Worm (Caenorhabditis elegans) whole organism, late embryonic: ENCODE results near the gene F54D5.3.

Experiments used
- fkh-10 ChIP-seq: fragments of 150-350 bp; optimal IDR thresholded peaks from 2 replicates; lab custom pipeline; 2014; ENCODE audit warnings: missing biosample characterization, missing genetic modification reagents, missing genetic modification characterization
- lin-11 ChIP-seq: fragments of 200-800 bp; sonication (Bioruptor generic); optimal IDR thresholded peaks from 2 replicates; lab custom pipeline; 2018; ENCODE audit warnings: mild to moderate bottlenecking, missing genetic modification characterization, missing compliant biosample characterization
- madf-2 ChIP-seq: sonication (generic microtip); optimal IDR thresholded peaks from 2 replicates; lab custom pipeline; 2017; ENCODE audit warnings: missing genetic modification characterization, missing compliant biosample characterization
- sox-2 ChIP-seq: fragments of 200-800 bp; sonication (Bioruptor generic); IDR thresholded peaks from 2 replicates; pipeline ENCODE4 v1.3.6; 2022; ENCODE audit warnings: missing genetic modification reagents, missing genetic modification characterization, missing compliant biosample characterization
- syd-9 ChIP-seq: sonication (generic microtip); optimal IDR thresholded peaks from 2 replicates; lab custom pipeline; 2016; ENCODE audit warnings: mild to moderate bottlenecking, missing genetic modification characterization, moderate library complexity, missing compliant biosample characterization
- unc-3 ChIP-seq, 2 experiments: fragments of 200-800 bp in 1 of 2; sonication (Bioruptor generic) in 1 of 2; sonication (generic microtip) in 1 of 2; conservative IDR thresholded peaks in 1 of 2; optimal IDR thresholded peaks in 1 of 2; 2 replicates each; pipeline versions ENCODE4 v1.3.6 to Lab custom; 2016 to 2022; ENCODE audit warnings: missing compliant biosample characterization in 2 of 2, missing genetic modification characterization in 2 of 2, missing genetic modification reagents in 1 of 2
- unc-86 ChIP-seq: sonication (generic microtip); optimal IDR thresholded peaks from 2 replicates; lab custom pipeline; 2016; ENCODE audit warnings: missing genetic modification characterization, missing compliant biosample characterization

- TF ChIP-seq lin-11 (tag; lab: Kevin White, UChicago) (no peak), unc-86 (no peak), unc-3 (GFP tag; conservative IDR thresholded peaks at IDR 0.05; lab: Robert Waterston, UW) (no peak), unc-3 (tag; optimal IDR thresholded peaks at IDR 0.05; lab: Kevin White, UChicago) (no peak), madf-2 (tag; lab: Kevin White, UChicago) (no peak), fkh-10 (GFP tag; lab: Kevin White, UChicago) (no peak), syd-9 (tag; lab: Kevin White, UChicago) (no peak), sox-2 (GFP tag; lab: Robert Waterston, UW) (no peak)
Observed at ce11 chrII:11577397-11577796, 5.8 kb downstream of the F54D5.3 start, which contains the start of gene pcs-1.
